Worm (Caenorhabditis elegans) whole organism, late embryonic: ENCODE results near the gene sul-3.

Source experiments
- C08G9.2 ChIP-seq: sonication (generic microtip); optimal IDR thresholded peaks from 2 replicates; lab custom pipeline; 2016; ENCODE audit warnings: mild to moderate bottlenecking, missing genetic modification characterization, moderate library complexity, missing compliant biosample characterization
- F13H6.1 ChIP-seq: sonication (generic microtip); optimal IDR thresholded peaks from 2 replicates; lab custom pipeline; 2016; ENCODE audit warnings: missing genetic modification characterization, missing compliant biosample characterization
- Y22D7AL.16 ChIP-seq: sonication (generic microtip); optimal IDR thresholded peaks from 2 replicates; lab custom pipeline; 2016; ENCODE audit warnings: missing genetic modification characterization, missing compliant biosample characterization
- ahr-1 ChIP-seq: sonication (generic microtip); optimal IDR thresholded peaks from 2 replicates; lab custom pipeline; 2016; ENCODE audit warnings: missing genetic modification characterization, missing compliant biosample characterization
- ceh-14 ChIP-seq: sonication (generic microtip); optimal IDR thresholded peaks from 2 replicates; lab custom pipeline; 2016; ENCODE audit warnings: missing genotype, missing genetic modification characterization, missing compliant biosample characterization
- ceh-18 ChIP-seq: sonication (generic microtip); optimal IDR thresholded peaks from 2 replicates; lab custom pipeline; 2016; ENCODE audit warnings: missing genetic modification characterization, missing compliant biosample characterization
- ceh-19 ChIP-seq: fragments of 200-800 bp; sonication (Bioruptor generic); optimal IDR thresholded peaks from 2 replicates; lab custom pipeline; 2018; ENCODE audit warnings: mild to moderate bottlenecking, missing genetic modification characterization, missing compliant biosample characterization
- ceh-2 ChIP-seq: sonication (generic microtip); optimal IDR thresholded peaks from 2 replicates; lab custom pipeline; 2016; ENCODE audit warnings: missing genotype, missing genetic modification characterization, missing compliant biosample characterization
- ceh-22 ChIP-seq: sonication (generic microtip); optimal IDR thresholded peaks from 2 replicates; lab custom pipeline; 2017; ENCODE audit warnings: missing biosample characterization, missing genetic modification characterization
- ceh-24 ChIP-seq: sonication (generic microtip); optimal IDR thresholded peaks from 2 replicates; lab custom pipeline; 2016; ENCODE audit warnings: mild to moderate bottlenecking, missing genetic modification characterization, missing compliant biosample characterization
- ceh-30 ChIP-seq: fragments of 150-350 bp; optimal IDR thresholded peaks from 2 replicates; lab custom pipeline; 2014; ENCODE audit warnings: missing biosample characterization, missing genetic modification characterization
- ceh-34 ChIP-seq: sonication (generic microtip); optimal IDR thresholded peaks from 2 replicates; lab custom pipeline; 2016; ENCODE audit warnings: mild to moderate bottlenecking, missing genetic modification characterization, missing compliant biosample characterization
- ceh-6 ChIP-seq: fragments of 200-800 bp; sonication (Bioruptor generic); optimal IDR thresholded peaks from 2 replicates; lab custom pipeline; 2018; ENCODE audit warnings: mild to moderate bottlenecking, missing genetic modification characterization, missing compliant biosample characterization
- ceh-9 ChIP-seq: sonication (generic microtip); optimal IDR thresholded peaks from 2 replicates; lab custom pipeline; 2016; ENCODE audit warnings: mild to moderate bottlenecking, missing genetic modification characterization, inconsistent platforms, missing compliant biosample characterization
- che-1 ChIP-seq: sonication (generic microtip); optimal IDR thresholded peaks from 2 replicates; lab custom pipeline; 2016; ENCODE audit warnings: mild to moderate bottlenecking, missing genetic modification characterization, missing compliant biosample characterization
- elt-4 ChIP-seq: sonication (generic microtip); optimal IDR thresholded peaks from 2 replicates; lab custom pipeline; 2016; ENCODE audit warnings: missing genetic modification characterization, missing compliant biosample characterization
- ets-4 ChIP-seq: sonication (generic microtip); optimal IDR thresholded peaks from 2 replicates; lab custom pipeline; 2016; ENCODE audit warnings: missing genetic modification characterization, missing compliant biosample characterization
- fax-1 ChIP-seq: sonication (generic microtip); optimal IDR thresholded peaks from 2 replicates; lab custom pipeline; 2016; ENCODE audit warnings: missing genotype, missing genetic modification characterization, missing compliant biosample characterization
- fkh-6 ChIP-seq: sonication (generic microtip); optimal IDR thresholded peaks from 2 replicates; lab custom pipeline; 2016; ENCODE audit warnings: missing genetic modification characterization, missing compliant biosample characterization
- gmeb-2 ChIP-seq: sonication (generic microtip); optimal IDR thresholded peaks from 2 replicates; lab custom pipeline; 2016; ENCODE audit warnings: missing genetic modification characterization, inconsistent platforms, missing compliant biosample characterization
- hlh-13 ChIP-seq: fragments of 200-800 bp; sonication (Bioruptor generic); optimal IDR thresholded peaks from 2 replicates; lab custom pipeline; 2018; ENCODE audit warnings: mild to moderate bottlenecking, missing genetic modification characterization, missing compliant biosample characterization
- hlh-15 ChIP-seq: sonication (generic microtip); optimal IDR thresholded peaks from 2 replicates; lab custom pipeline; 2016; ENCODE audit warnings: missing genetic modification characterization, missing compliant biosample characterization
- hlh-6 ChIP-seq: sonication (generic microtip); optimal IDR thresholded peaks from 2 replicates; lab custom pipeline; 2016; ENCODE audit warnings: missing genotype, missing genetic modification characterization, missing compliant biosample characterization
- hlh-8 ChIP-seq: sonication (generic microtip); optimal IDR thresholded peaks from 2 replicates; lab custom pipeline; 2016; ENCODE audit warnings: missing genotype, missing genetic modification characterization, missing compliant biosample characterization
- nhr-232 ChIP-seq: sonication (generic microtip); optimal IDR thresholded peaks from 2 replicates; lab custom pipeline; 2016; ENCODE audit warnings: missing genetic modification characterization, missing compliant biosample characterization
- npax-4 ChIP-seq: sonication (generic microtip); optimal IDR thresholded peaks from 2 replicates; lab custom pipeline; 2016; ENCODE audit warnings: missing genetic modification characterization, missing compliant biosample characterization
- odd-2 ChIP-seq: sonication (generic microtip); optimal IDR thresholded peaks from 2 replicates; lab custom pipeline; 2017; ENCODE audit warnings: antibody characterized with exemption, mild to moderate bottlenecking, missing genetic modification characterization, missing compliant biosample characterization
- pha-4 ChIP-seq: fragments of 150-350 bp; optimal IDR thresholded peaks from 2 replicates; lab custom pipeline; 2018; ENCODE audit warnings: missing biosample characterization, missing genetic modification reagents, missing genetic modification characterization
- pqm-1 ChIP-seq: sonication (generic microtip); optimal IDR thresholded peaks from 2 replicates; lab custom pipeline; 2016; ENCODE audit warnings: missing genetic modification characterization, missing compliant biosample characterization
- pros-1 ChIP-seq: fragments of 150-350 bp; optimal IDR thresholded peaks from 2 replicates; lab custom pipeline; 2014; ENCODE audit warnings: missing biosample characterization, missing genetic modification reagents, missing genetic modification characterization
- rnt-1 ChIP-seq: sonication (generic microtip); optimal IDR thresholded peaks from 2 replicates; lab custom pipeline; 2016; ENCODE audit warnings: missing genetic modification characterization, missing compliant biosample characterization
- sdc-2 ChIP-seq: sonication (generic microtip); optimal IDR thresholded peaks from 2 replicates; lab custom pipeline; 2016; ENCODE audit warnings: missing genotype, missing genetic modification characterization, missing compliant biosample characterization
- syd-9 ChIP-seq: sonication (generic microtip); optimal IDR thresholded peaks from 2 replicates; lab custom pipeline; 2016; ENCODE audit warnings: mild to moderate bottlenecking, missing genetic modification characterization, moderate library complexity, missing compliant biosample characterization
- tbx-7 ChIP-seq: sonication (generic microtip); optimal IDR thresholded peaks from 2 replicates; lab custom pipeline; 2016; ENCODE audit warnings: missing genotype, missing genetic modification characterization, missing compliant biosample characterization
- unc-42 ChIP-seq: sonication (generic microtip); optimal IDR thresholded peaks from 2 replicates; lab custom pipeline; 2016; ENCODE audit warnings: missing genotype, missing genetic modification characterization, missing compliant biosample characterization
- zip-5 ChIP-seq: sonication (generic microtip); optimal IDR thresholded peaks from 2 replicates; lab custom pipeline; 2016; ENCODE audit warnings: missing genetic modification characterization, missing compliant biosample characterization

Gene sul-3

DNA sequence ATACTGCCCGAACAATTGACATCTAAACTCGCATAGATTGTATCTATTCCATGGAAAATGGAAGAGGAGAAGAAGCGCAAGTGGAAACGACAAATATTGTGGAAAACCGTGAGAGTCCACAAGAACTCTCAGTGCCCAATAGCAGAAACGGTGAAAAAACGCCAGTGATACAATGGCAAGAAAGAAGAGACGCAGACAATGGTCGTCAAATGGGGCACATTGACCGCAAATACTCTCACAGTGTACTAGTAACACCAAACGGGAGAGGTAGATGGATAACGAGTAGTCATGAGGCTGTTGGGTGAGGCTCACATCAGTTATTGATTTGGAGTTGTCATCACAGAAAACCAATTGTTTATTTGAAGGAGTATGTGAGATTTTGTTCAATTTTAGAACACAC, 51.6 kb downstream of the sul-3 start, which contains the start of gene ZK154.4 (continued):
- TF ChIP-seq unc-42: no peak
- no peak for TF ChIP-seq fkh-6 (tag; lab: Kevin White, UChicago)
- no peak for TF ChIP-seq rnt-1 (tag; lab: Kevin White, UChicago)
- peak; percentile 10 for TF ChIP-seq sdc-2
- TF ChIP-seq pros-1 (tag; lab: Kevin White, UChicago): no peak
- no peak for TF ChIP-seq C08G9.2 (tag; lab: Kevin White, UChicago)
- no peak for TF ChIP-seq ceh-18
- TF ChIP-seq ceh-9: no peak
- TF ChIP-seq ahr-1 (tag; lab: Kevin White, UChicago): no peak
- TF ChIP-seq pqm-1 (tag; lab: Kevin White, UChicago): no peak
- TF ChIP-seq hlh-13 (GFP tag; lab: Kevin White, UChicago): no peak

DNA sequence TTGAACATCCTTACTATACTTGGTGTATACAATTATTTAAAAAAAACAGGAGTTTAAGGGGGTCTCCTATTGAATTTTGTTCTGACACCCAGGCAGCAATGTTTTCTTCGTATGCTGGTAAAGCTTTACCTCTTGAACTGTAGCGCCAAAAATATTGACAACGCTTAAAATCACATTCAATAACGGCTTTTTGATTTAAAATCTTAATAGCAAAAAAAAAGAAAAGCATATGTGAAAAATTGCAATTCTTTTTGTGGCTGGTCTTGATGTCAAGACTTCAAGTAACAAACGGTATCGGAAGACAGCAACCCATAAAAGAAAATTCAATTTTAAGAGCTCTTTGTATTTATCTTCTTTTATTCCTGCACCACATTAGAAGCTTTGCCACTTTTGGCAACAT, 52.2 kb downstream of the sul-3 start:
- TF ChIP-seq pha-4 (tag; lab: Kevin White, UChicago) (no peak), ceh-22 (tag; lab: Kevin White, UChicago) (no peak), tbx-7 (tag; lab: Kevin White, UChicago) (no peak), ets-4 (tag; lab: Kevin White, UChicago) (no peak), hlh-15 (tag; lab: Kevin White, UChicago) (no peak), ceh-24 (tag; lab: Kevin White, UChicago) (no peak), ceh-30 (tag; lab: Kevin White, UChicago) (no peak), Y22D7AL.16 (tag; lab: Kevin White, UChicago) (no peak), ceh-14 (no peak), elt-4 (tag; lab: Kevin White, UChicago) (no peak), ceh-34 (tag; lab: Kevin White, UChicago) (no peak), che-1 (tag; lab: Kevin White, UChicago) (no peak), fax-1 (tag; lab: Kevin White, UChicago) (no peak), gmeb-2 (tag; lab: Kevin White, UChicago) (no peak), odd-2 (tag; lab: Kevin White, UChicago) (no peak), zip-5 (tag; lab: Kevin White, UChicago) (no peak)

DNA sequence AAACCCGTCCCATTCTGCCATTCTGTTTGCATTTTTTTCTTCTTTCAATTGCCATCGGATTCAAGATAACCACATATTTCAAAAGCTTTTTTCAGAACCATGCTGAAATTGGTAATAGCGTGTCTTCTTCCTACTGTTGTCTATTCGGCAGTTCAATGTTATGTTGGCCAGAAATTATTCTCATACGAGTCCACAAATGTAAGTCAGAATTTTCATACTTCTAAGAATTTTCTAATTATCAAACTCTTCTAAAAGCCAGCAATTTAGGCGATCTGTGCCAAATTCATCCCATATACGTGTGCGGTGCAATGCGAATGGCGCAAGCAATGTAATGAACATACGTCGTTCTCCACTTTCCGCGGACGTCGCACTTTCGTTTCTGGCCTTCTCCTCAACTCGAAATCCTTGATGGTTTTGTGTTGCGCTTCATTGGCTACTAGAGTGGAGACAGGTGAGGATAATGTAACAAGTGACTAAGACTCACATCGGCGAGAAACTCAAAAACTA, 54.4 kb downstream of the sul-3 start, which contains the start of gene ZK154.1:
Gene ZK154.1, plus strand, starts transcription at position 51 of the 507 bp plus-strand sequence.
- TF ChIP-seq C08G9.2 (tag; lab: Kevin White, UChicago) (no peak), ceh-34 (tag; lab: Kevin White, UChicago) (no peak), ceh-2 (tag; lab: Kevin White, UChicago) (no peak), F13H6.1 (tag; lab: Kevin White, UChicago) (no peak)

DNA sequence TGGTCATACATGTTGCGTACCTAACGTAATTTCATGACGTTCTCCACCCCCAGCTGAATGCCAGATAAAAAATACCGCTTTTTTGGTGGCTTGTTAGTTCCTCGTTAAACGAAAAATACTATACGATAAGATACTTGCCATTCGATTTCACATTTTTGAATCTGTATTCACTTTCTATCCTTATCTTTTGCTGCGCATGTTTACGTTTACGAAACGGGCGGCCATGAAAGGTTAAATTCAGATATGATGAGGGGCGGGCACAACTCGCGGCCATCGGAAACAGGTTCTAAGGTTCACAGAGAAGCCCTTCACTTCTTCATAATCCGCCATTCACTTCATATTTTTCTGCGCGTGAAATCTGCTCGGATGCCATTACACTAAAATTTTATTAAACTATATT, 55.2 kb downstream of the sul-3 start:
- TF ChIP-seq F13H6.1 (tag; lab: Kevin White, UChicago): no peak
- no peak for TF ChIP-seq hlh-8 (tag; lab: Kevin White, UChicago)
- no peak for TF ChIP-seq ceh-6 (GFP tag; lab: Kevin White, UChicago)
- TF ChIP-seq unc-42: no peak
- TF ChIP-seq nhr-232: no peak
- no peak for TF ChIP-seq npax-4
- no peak for TF ChIP-seq ceh-19 (GFP tag; lab: Kevin White, UChicago)
- no peak for TF ChIP-seq gmeb-2 (tag; lab: Kevin White, UChicago)
- TF ChIP-seq ceh-24 (tag; lab: Kevin White, UChicago): no peak
- TF ChIP-seq syd-9: no peak
- no peak for TF ChIP-seq hlh-6 (tag; lab: Kevin White, UChicago)
- TF ChIP-seq, all 69 proteins: peak for 0
